Worm (Caenorhabditis elegans) whole organism, mixed stage, embryonic: ENCODE data around the gene C18D11.1.

ENCODE experiments used
- bed-3 ChIP-seq: fragments of 200-800 bp; sonication (Bioruptor generic); optimal IDR thresholded peaks from 3 replicates; lab custom pipeline; 2018; ENCODE audit warnings: mild to moderate bottlenecking, missing genetic modification characterization, moderate library complexity, missing compliant biosample characterization
- ces-1 ChIP-seq: fragments of 150-350 bp; optimal IDR thresholded peaks from 2 replicates; lab custom pipeline; 2014; ENCODE audit warnings: missing biosample characterization, missing genetic modification reagents, missing genetic modification characterization
- mls-2 ChIP-seq: sonication (generic microtip); optimal IDR thresholded peaks from 2 replicates; lab custom pipeline; 2016; ENCODE audit warnings: mild to moderate bottlenecking, missing genetic modification characterization, moderate library complexity, missing compliant biosample characterization
- nhr-12 ChIP-seq: fragments of 150-350 bp; optimal IDR thresholded peaks from 2 replicates; lab custom pipeline; 2014; ENCODE audit warnings: missing biosample characterization, missing genetic modification characterization
- nhr-237 ChIP-seq: fragments of 150-350 bp; optimal IDR thresholded peaks from 2 replicates; lab custom pipeline; 2014; ENCODE audit warnings: missing biosample characterization, missing genetic modification characterization
- nhr-28 ChIP-seq: fragments of 150-350 bp; optimal IDR thresholded peaks from 2 replicates; lab custom pipeline; 2014; ENCODE audit warnings: missing biosample characterization, missing genetic modification characterization
- pha-4 ChIP-seq: fragments of 150-350 bp; optimal IDR thresholded peaks from 2 replicates; lab custom pipeline; 2018; ENCODE audit warnings: missing biosample characterization, missing genetic modification reagents, missing genetic modification characterization
- snpc-4 ChIP-seq: fragments of 150-350 bp; optimal IDR thresholded peaks from 2 replicates; lab custom pipeline; 2014; ENCODE audit warnings: missing biosample characterization, missing genetic modification characterization
- unc-120 ChIP-seq: sonication (generic microtip); optimal IDR thresholded peaks from 2 replicates; lab custom pipeline; 2017; ENCODE audit warnings: missing genetic modification characterization, missing compliant biosample characterization; ENCODE audit not compliant: poor library complexity, severe bottlenecking
- unc-39 ChIP-seq: fragments of 150-350 bp; optimal IDR thresholded peaks from 2 replicates; lab custom pipeline; 2014; ENCODE audit warnings: missing biosample characterization, missing genetic modification characterization
- unc-62 ChIP-seq: fragments of 150-350 bp; optimal IDR thresholded peaks from 2 replicates; lab custom pipeline; 2014; ENCODE audit warnings: missing biosample characterization, missing genetic modification reagents, missing genetic modification characterization
- zip-8 ChIP-seq: fragments of 150-350 bp; optimal IDR thresholded peaks from 2 replicates; lab custom pipeline; 2014; ENCODE audit warnings: missing biosample characterization, missing genetic modification characterization
- ztf-11 ChIP-seq: fragments of 150-350 bp; optimal IDR thresholded peaks from 2 replicates; lab custom pipeline; 2014; ENCODE audit warnings: missing biosample characterization, missing genetic modification characterization

- no peak for TF ChIP-seq unc-120 (tag; lab: Kevin White, UChicago)
- TF ChIP-seq snpc-4 (tag; lab: Kevin White, UChicago) = no peak
- TF ChIP-seq ztf-11 (tag; lab: Kevin White, UChicago) = no peak
- no peak for TF ChIP-seq unc-39 (tag; lab: Kevin White, UChicago)
- no peak for TF ChIP-seq bed-3 (GFP tag; lab: Kevin White, UChicago)
- TF ChIP-seq mls-2 (tag; lab: Kevin White, UChicago) = no peak
- TF ChIP-seq ces-1 (GFP tag; lab: Kevin White, UChicago) = no peak
- no peak for TF ChIP-seq nhr-28
- TF ChIP-seq unc-62 (GFP tag; lab: Kevin White, UChicago) = no peak
- no peak for TF ChIP-seq nhr-12
- no peak for TF ChIP-seq nhr-237 (tag; lab: Kevin White, UChicago)
- TF ChIP-seq zip-8 (tag; lab: Kevin White, UChicago) = no peak
- no peak for TF ChIP-seq pha-4 (tag; lab: Kevin White, UChicago)
Measured at ce11 chrIII:11795448-11795847, 20.9 kb upstream of the C18D11.1 start, which contains the start of gene twk-39.
